Worm (Caenorhabditis elegans) whole organism, L1 larva: ENCODE data around the gene txt-5.

Experiments used
- C16A3.4 ChIP-seq: fragments of 150-350 bp; optimal IDR thresholded peaks from 2 replicates; lab custom pipeline; 2014; ENCODE audit warnings: missing biosample characterization, missing genetic modification characterization
- C34B4.2 ChIP-seq: sonication (generic microtip); optimal IDR thresholded peaks from 2 replicates; lab custom pipeline; 2017; ENCODE audit warnings: mild to moderate bottlenecking, missing genetic modification characterization, missing compliant biosample characterization
- aha-1 ChIP-seq: fragments of 150-350 bp; optimal IDR thresholded peaks from 2 replicates; lab custom pipeline; 2014; ENCODE audit warnings: missing biosample characterization, missing genetic modification characterization
- blmp-1 ChIP-seq: fragments of 150-350 bp; optimal IDR thresholded peaks from 2 replicates; lab custom pipeline; 2014; ENCODE audit warnings: missing biosample characterization, missing genetic modification characterization
- ceh-63 ChIP-seq: fragments of 200-800 bp; sonication (Bioruptor generic); optimal IDR thresholded peaks from 2 replicates; lab custom pipeline; 2018; ENCODE audit warnings: mild to moderate bottlenecking, missing genetic modification characterization, missing compliant biosample characterization
- ces-1 ChIP-seq: fragments of 150-350 bp; optimal IDR thresholded peaks from 2 replicates; lab custom pipeline; 2014; ENCODE audit warnings: missing biosample characterization, missing genetic modification reagents, missing genetic modification characterization
- dsc-1 ChIP-seq: sonication (generic microtip); optimal IDR thresholded peaks from 2 replicates; lab custom pipeline; 2016; ENCODE audit warnings: mild to moderate bottlenecking, missing genetic modification characterization, missing compliant biosample characterization
- efl-1 ChIP-seq, 4 experiments: fragments of 150-350 bp; optimal IDR thresholded peaks in 3 of 4; peaks in 1 of 4; 1 replicate in 1 of 4; 2 replicates in 3 of 4; lab custom pipeline; 2014; ENCODE audit warnings: missing biosample characterization in 2 of 4, missing genetic modification characterization in 2 of 4, missing genetic modification reagents in 2 of 4
- efl-3 ChIP-seq: fragments of 200-800 bp; sonication (Bioruptor generic); optimal IDR thresholded peaks from 2 replicates; lab custom pipeline; 2018; ENCODE audit warnings: mild to moderate bottlenecking, missing genetic modification characterization, missing compliant biosample characterization
- egl-13 ChIP-seq: sonication (generic microtip); optimal IDR thresholded peaks from 2 replicates; lab custom pipeline; 2016; ENCODE audit warnings: missing genotype, missing genetic modification reagents, missing genetic modification characterization, missing compliant biosample characterization
- fkh-10 ChIP-seq: sonication (generic microtip); optimal IDR thresholded peaks from 2 replicates; lab custom pipeline; 2017; ENCODE audit warnings: missing biosample characterization, missing genetic modification reagents, missing genetic modification characterization
- fos-1 ChIP-seq: fragments of 150-350 bp; optimal IDR thresholded peaks from 2 replicates; lab custom pipeline; 2014; ENCODE audit warnings: missing biosample characterization, missing genetic modification characterization
- lin-13 ChIP-seq: fragments of 150-350 bp; optimal IDR thresholded peaks from 2 replicates; lab custom pipeline; 2014; ENCODE audit warnings: missing biosample characterization, missing genetic modification reagents, missing genetic modification characterization
- lin-14 ChIP-seq: fragments of 200-800 bp; sonication (Bioruptor generic); optimal IDR thresholded peaks from 2 replicates; lab custom pipeline; 2018; ENCODE audit warnings: mild to moderate bottlenecking, missing genetic modification characterization, moderate library complexity, missing compliant biosample characterization
- lin-35 ChIP-seq, 2 experiments: fragments of 150-350 bp; optimal IDR thresholded peaks; 2 replicates each; lab custom pipeline; 2014; ENCODE audit warnings: missing biosample characterization in 2 of 2, missing genetic modification characterization in 2 of 2, missing genetic modification reagents in 2 of 2
- lir-3 ChIP-seq: sonication (generic microtip); optimal IDR thresholded peaks from 2 replicates; lab custom pipeline; 2016; ENCODE audit warnings: mild to moderate bottlenecking, missing genetic modification characterization, moderate library complexity, missing compliant biosample characterization; ENCODE audit not compliant: poor library complexity
- lsy-2 ChIP-seq, 2 experiments: fragments of 150-350 bp; optimal IDR thresholded peaks; 2 replicates each; lab custom pipeline; 2014; ENCODE audit warnings: missing biosample characterization in 2 of 2, missing genetic modification characterization in 2 of 2
- mef-2 ChIP-seq: fragments of 150-350 bp; optimal IDR thresholded peaks from 2 replicates; lab custom pipeline; 2014; ENCODE audit warnings: missing biosample characterization, missing genetic modification characterization
- mep-1 ChIP-seq: fragments of 150-350 bp; optimal IDR thresholded peaks from 2 replicates; lab custom pipeline; 2014; ENCODE audit warnings: missing biosample characterization, missing genetic modification characterization
- nhr-12 ChIP-seq: sonication (generic microtip); optimal IDR thresholded peaks from 2 replicates; lab custom pipeline; 2017; ENCODE audit warnings: missing biosample characterization, missing genetic modification characterization
- nhr-28 ChIP-seq: fragments of 150-350 bp; optimal IDR thresholded peaks from 2 replicates; lab custom pipeline; 2014; ENCODE audit warnings: missing biosample characterization, missing genetic modification characterization
- nhr-47 ChIP-seq: sonication (generic microtip); optimal IDR thresholded peaks from 2 replicates; lab custom pipeline; 2016; ENCODE audit warnings: mild to moderate bottlenecking, missing genetic modification characterization, moderate library complexity, missing compliant biosample characterization
- nhr-71 ChIP-seq: sonication (generic microtip); optimal IDR thresholded peaks from 2 replicates; lab custom pipeline; 2016; ENCODE audit warnings: mild to moderate bottlenecking, missing genetic modification characterization, moderate library complexity, missing compliant biosample characterization
- nhr-76 ChIP-seq: sonication (generic microtip); optimal IDR thresholded peaks from 2 replicates; lab custom pipeline; 2017; ENCODE audit warnings: missing biosample characterization, missing genetic modification characterization
- nhr-77 ChIP-seq: fragments of 150-350 bp; optimal IDR thresholded peaks from 2 replicates; lab custom pipeline; 2014; ENCODE audit warnings: missing biosample characterization, missing genetic modification characterization
- nhr-90 ChIP-seq: sonication (generic microtip); optimal IDR thresholded peaks from 2 replicates; lab custom pipeline; 2016; ENCODE audit warnings: mild to moderate bottlenecking, missing genetic modification characterization, missing compliant biosample characterization; ENCODE audit not compliant: poor library complexity
- pag-3 ChIP-seq: sonication (generic microtip); optimal IDR thresholded peaks from 2 replicates; lab custom pipeline; 2017; ENCODE audit warnings: missing genetic modification characterization, mild to moderate bottlenecking, missing compliant biosample characterization, antibody characterized with exemption, borderline replicate concordance; ENCODE audit not compliant: insufficient read depth
- pax-3 ChIP-seq: fragments of 200-800 bp; sonication (Bioruptor generic); optimal IDR thresholded peaks from 2 replicates; lab custom pipeline; 2018; ENCODE audit warnings: mild to moderate bottlenecking, missing genetic modification characterization, moderate library complexity, missing compliant biosample characterization
- rnt-1 ChIP-seq: sonication (generic microtip); optimal IDR thresholded peaks from 2 replicates; lab custom pipeline; 2016; ENCODE audit warnings: mild to moderate bottlenecking, missing genetic modification characterization, moderate library complexity, missing compliant biosample characterization
- skn-1 ChIP-seq: fragments of 150-350 bp; optimal IDR thresholded peaks from 2 replicates; lab custom pipeline; 2014; ENCODE audit warnings: missing biosample characterization, missing genetic modification characterization
- snu-23 ChIP-seq: sonication (generic microtip); optimal IDR thresholded peaks from 2 replicates; lab custom pipeline; 2016; ENCODE audit warnings: missing genetic modification characterization, missing compliant biosample characterization
- sox-4 ChIP-seq: sonication (generic microtip); optimal IDR thresholded peaks from 2 replicates; lab custom pipeline; 2016; ENCODE audit warnings: missing genetic modification characterization, missing compliant biosample characterization
- sptf-1 ChIP-seq: fragments of 150-350 bp; optimal IDR thresholded peaks from 2 replicates; lab custom pipeline; 2014; ENCODE audit warnings: missing biosample characterization, missing genetic modification characterization
- tlp-1 ChIP-seq: fragments of 150-350 bp; optimal IDR thresholded peaks from 2 replicates; lab custom pipeline; 2014; ENCODE audit warnings: missing biosample characterization, missing genetic modification characterization
- unc-130 ChIP-seq: fragments of 150-350 bp; optimal IDR thresholded peaks from 2 replicates; lab custom pipeline; 2017; ENCODE audit warnings: missing biosample characterization, missing genetic modification characterization, inconsistent platforms
- unc-30 ChIP-seq: sonication (generic microtip); optimal IDR thresholded peaks from 2 replicates; lab custom pipeline; 2017; ENCODE audit warnings: missing biosample characterization, missing genetic modification characterization
- unc-62 ChIP-seq: fragments of 150-350 bp; optimal IDR thresholded peaks from 2 replicates; lab custom pipeline; 2014; ENCODE audit warnings: missing biosample characterization, missing genetic modification reagents, missing genetic modification characterization
- unc-86 ChIP-seq: sonication (generic microtip); optimal IDR thresholded peaks from 2 replicates; lab custom pipeline; 2016; ENCODE audit warnings: missing genetic modification characterization, missing compliant biosample characterization

The txt-5 gene

ce11 chrV:7876881-7877475 lies 40.0 kb upstream of the txt-5 start, which contains the start of gene F40A3.3:
TSS of gene F40A3.3 (plus strand) at chrV:7877444.
- TF ChIP-seq egl-13 (tag; lab: Kevin White, UChicago) (no peak), nhr-12 (tag; lab: Kevin White, UChicago) (no peak), nhr-47 (tag; lab: Kevin White, UChicago) (no peak), lin-35 (GFP tag; optimal IDR thresholded peaks at IDR 0.05; lab: Kevin White, UChicago) (no peak), mep-1 (tag; lab: Kevin White, UChicago) (peak; percentile 33), rnt-1 (tag; lab: Kevin White, UChicago) (no peak), lin-14 (GFP tag; lab: Kevin White, UChicago) (peak; percentile 10), efl-1 (optimal IDR thresholded peaks at IDR 0.05; lab: Kevin White, UChicago) (no peak), efl-1 (GFP tag; optimal IDR thresholded peaks at IDR 0.05 in 1 of 2; lab: Kevin White, UChicago) (peak in 1 of 2 experiments; percentile 11), lir-3 (tag; lab: Kevin White, UChicago) (no peak), blmp-1 (tag; lab: Kevin White, UChicago) (peak; percentile 22), fos-1 (tag; lab: Kevin White, UChicago) (no peak), lsy-2 (tag; optimal IDR thresholded peaks at IDR 0.05; lab: Kevin White, UChicago) (peak in 1 of 2 experiments; percentile 34), C16A3.4 (peak; percentile 2), dsc-1 (tag; lab: Kevin White, UChicago) (no peak), skn-1 (tag; lab: Kevin White, UChicago) (no peak), snu-23 (GFP tag; lab: Kevin White, UChicago) (peak; percentile 14)
- TF ChIP-seq, all 84 proteins: peak for 7

ce11 chrV:7875456-7875855 lies 38.5 kb upstream of the txt-5 start, which contains the start of gene F40A3.4:
TSS of gene F40A3.4 (plus strand) at chrV:7875756.
- TF ChIP-seq ces-1 (GFP tag; lab: Kevin White, UChicago) (no peak), pag-3 (tag; lab: Kevin White, UChicago) (no peak), nhr-71 (no peak), efl-1 (optimal IDR thresholded peaks at IDR 0.05; lab: Kevin White, UChicago) (no peak), efl-1 (GFP tag; optimal IDR thresholded peaks at IDR 0.05 in 1 of 2; lab: Kevin White, UChicago) (peak in 1 of 2 experiments; percentile 48)
- TF ChIP-seq, all 84 proteins: peak for 1

- no peak for TF ChIP-seq C16A3.4
- no peak for TF ChIP-seq efl-3 (GFP tag; lab: Kevin White, UChicago)
- TF ChIP-seq lin-13 = no peak
- TF ChIP-seq unc-86 (tag; lab: Kevin White, UChicago) = no peak
- no peak for TF ChIP-seq aha-1 (tag; lab: Kevin White, UChicago)
- no peak for TF ChIP-seq nhr-47 (tag; lab: Kevin White, UChicago)
- no peak for TF ChIP-seq C34B4.2
- TF ChIP-seq unc-30 = no peak
- TF ChIP-seq sox-4 (tag; lab: Kevin White, UChicago) = no peak
- TF ChIP-seq lin-14 (GFP tag; lab: Kevin White, UChicago) = peak; percentile 58
- no peak for TF ChIP-seq unc-130 (tag; lab: Kevin White, UChicago)
- TF ChIP-seq pag-3 (tag; lab: Kevin White, UChicago) = no peak
- TF ChIP-seq fkh-10 (GFP tag; lab: Kevin White, UChicago) = peak; percentile 81
- no peak for TF ChIP-seq fos-1 (tag; lab: Kevin White, UChicago)
- TF ChIP-seq tlp-1 (tag; lab: Kevin White, UChicago) = no peak
- TF ChIP-seq nhr-28 (tag; lab: Kevin White, UChicago) = no peak
- TF ChIP-seq unc-62 (GFP tag; lab: Kevin White, UChicago) = no peak
These were observed 36.0 kb upstream of the txt-5 start for ce11 chrV:7872945-7873344.

- TF ChIP-seq blmp-1 (tag; lab: Kevin White, UChicago) (peak; percentile 75), unc-130 (tag; lab: Kevin White, UChicago) (no peak)
These were observed 33.8 kb upstream of the txt-5 start, which contains the start of gene nipi-4 for ce11 chrV:7870707-7871106. TSS of gene nipi-4 (minus strand) at chrV:7870807.

ce11 chrV:7864663-7865062 lies 27.7 kb upstream of the txt-5 start, which contains the start of gene C37C3.11:
TSS of gene C37C3.11 (minus strand) at chrV:7864763.
- TF ChIP-seq lin-35 (GFP tag; optimal IDR thresholded peaks at IDR 0.05; lab: Kevin White, UChicago) (no peak), nhr-76 (no peak), skn-1 (tag; lab: Kevin White, UChicago) (no peak), ceh-63 (GFP tag; lab: Kevin White, UChicago) (no peak), nhr-77 (no peak), sptf-1 (tag; lab: Kevin White, UChicago) (no peak), mef-2 (tag; lab: Kevin White, UChicago) (no peak), tlp-1 (tag; lab: Kevin White, UChicago) (no peak), egl-13 (tag; lab: Kevin White, UChicago) (no peak), unc-30 (no peak), efl-1 (optimal IDR thresholded peaks at IDR 0.05; lab: Kevin White, UChicago) (no peak), efl-1 (GFP tag; optimal IDR thresholded peaks at IDR 0.05 in 1 of 2; lab: Kevin White, UChicago) (no peak), unc-130 (tag; lab: Kevin White, UChicago) (no peak), pax-3 (tag; lab: Kevin White, UChicago) (no peak), rnt-1 (tag; lab: Kevin White, UChicago) (no peak), C34B4.2 (no peak), nhr-90 (tag; lab: Kevin White, UChicago) (no peak)
